Fruit fly (Drosophila melanogaster) whole organism: ENCODE measurements around the gene CG18746.

Experiments used
- CG8478 ChIP-seq: fragments of >200 bp; optimal IDR thresholded peaks from 2 replicates; lab custom pipeline; 2018; ENCODE audit warnings: inconsistent platforms
- EcR ChIP-seq, 2 experiments: fragments of >200 bp; optimal IDR thresholded peaks; 2 replicates each; lab custom pipeline; 2017; ENCODE audit warnings: missing biosample characterization in 2 of 2, missing genetic modification characterization in 2 of 2, missing genetic modification reagents in 2 of 2
- pan ChIP-seq: fragments of >200 bp; optimal IDR thresholded peaks from 2 replicates; lab custom pipeline; 2017
- psq ChIP-seq: fragments of >200 bp; optimal IDR thresholded peaks from 2 replicates; lab custom pipeline; 2017
- usp ChIP-seq: fragments of >200 bp; optimal IDR thresholded peaks from 2 replicates; lab custom pipeline; 2017; ENCODE audit warnings: missing biosample characterization, missing genetic modification characterization, mixed read lengths

dm6 chr3R:7749993-7750392, 40.0 kb downstream of the CG18746 start, which contains the start of gene pyd3:
- no peak for TF ChIP-seq EcR (GFP tag; optimal IDR thresholded peaks at IDR 0.05; lab: Kevin White, UChicago)
- no peak for TF ChIP-seq pan (lab: Kevin White, UChicago)
- no peak for TF ChIP-seq usp
- no peak for TF ChIP-seq CG8478 (lab: Kevin White, UChicago)
- no peak for TF ChIP-seq psq
